Worm (Caenorhabditis elegans) whole organism, L3 larva: Measurements from ENCODE around the gene txbp-3.

Source experiments
- R02D3.7 ChIP-seq: fragments of 150-350 bp; optimal IDR thresholded peaks from 2 replicates; lab custom pipeline; 2014; ENCODE audit warnings: missing biosample characterization, missing genetic modification characterization
- ZK546.5 ChIP-seq: sonication (generic microtip); optimal IDR thresholded peaks from 2 replicates; lab custom pipeline; 2017; ENCODE audit warnings: missing biosample characterization, missing genetic modification characterization
- aly-2 ChIP-seq: fragments of 150-350 bp; optimal IDR thresholded peaks from 2 replicates; lab custom pipeline; 2014; ENCODE audit warnings: missing biosample characterization, missing genetic modification characterization
- ceh-16 ChIP-seq: sonication (generic microtip); optimal IDR thresholded peaks from 2 replicates; lab custom pipeline; 2017; ENCODE audit warnings: missing biosample characterization, missing genetic modification characterization
- egl-27 ChIP-seq: sonication (generic microtip); optimal IDR thresholded peaks from 4 replicates; lab custom pipeline; 2017; ENCODE audit warnings: missing biosample characterization, missing genetic modification reagents, missing genetic modification characterization
- lin-15B ChIP-seq: fragments of 150-350 bp; optimal IDR thresholded peaks from 2 replicates; lab custom pipeline; 2014; ENCODE audit warnings: missing biosample characterization, missing genetic modification characterization
- nfya-1 ChIP-seq: sonication (generic microtip); optimal IDR thresholded peaks from 2 replicates; lab custom pipeline; 2017; ENCODE audit warnings: missing genetic modification characterization, mild to moderate bottlenecking, missing compliant biosample characterization, antibody characterized with exemption, moderate library complexity; ENCODE audit not compliant: insufficient read depth
- nhr-237 ChIP-seq: fragments of 150-350 bp; optimal IDR thresholded peaks from 2 replicates; lab custom pipeline; 2014; ENCODE audit warnings: missing biosample characterization, missing genetic modification characterization
- nhr-76 ChIP-seq: fragments of 150-350 bp; sonication (generic microtip); optimal IDR thresholded peaks from 5 replicates; lab custom pipeline; 2014; ENCODE audit warnings: missing biosample characterization, missing genetic modification characterization
- skn-1 ChIP-seq: fragments of 150-350 bp; optimal IDR thresholded peaks from 2 replicates; lab custom pipeline; 2014; ENCODE audit warnings: missing biosample characterization, missing genetic modification characterization
- unc-62 ChIP-seq: fragments of 150-350 bp; sonication (generic microtip); optimal IDR thresholded peaks from 4 replicates; lab custom pipeline; 2014; ENCODE audit warnings: missing biosample characterization, missing genetic modification reagents, missing genetic modification characterization

ce11 chrIII:5044709-5045108 lies 2.5 kb downstream of the txbp-3 start, which contains the start of gene C45G9.14:
- TF ChIP-seq aly-2 (no peak), nhr-76 (no peak), ZK546.5 (tag; lab: Kevin White, UChicago) (no peak), ceh-16 (no peak), skn-1 (no peak), unc-62 (GFP tag; lab: Kevin White, UChicago) (no peak), lin-15B (tag; lab: Kevin White, UChicago) (no peak), egl-27 (tag; lab: Kevin White, UChicago) (no peak), nhr-237 (tag; lab: Kevin White, UChicago) (no peak), R02D3.7 (no peak), nfya-1 (tag; lab: Kevin White, UChicago) (no peak)
